Worm (Caenorhabditis elegans): ENCODE results near the gene nspb-8.

The nspb-8 gene

ce11 chrII:14593281-14593680, 12.8 kb upstream of the nspb-8 start, which contains the start of gene catp-4:
Gene catp-4 (plus strand): TSS chrII:14593581.
- TF ChIP-seq egl-27 (tag; optimal IDR thresholded peaks at IDR 0.05) = no peak

- TF ChIP-seq aly-2 (tag; optimal IDR thresholded peaks at IDR 0.05) (no peak), nhr-11 (tag; optimal IDR thresholded peaks at IDR 0.05) (peak; percentile 86), nhr-23 (tag; optimal IDR thresholded peaks at IDR 0.05) (no peak)
These were observed 12.2 kb upstream of the nspb-8 start for ce11 chrII:14592629-14593028.

- TF ChIP-seq daf-12 (tag; optimal IDR thresholded peaks at IDR 0.05) (no peak), nhr-237 (tag; optimal IDR thresholded peaks at IDR 0.05) (no peak), nhr-11 (tag; optimal IDR thresholded peaks at IDR 0.05) (peak; percentile 11)
These were observed 11.2 kb upstream of the nspb-8 start, which contains the start of gene C01G12.7 for ce11 chrII:14591699-14592098. Gene C01G12.7 (minus strand): TSS chrII:14591893.

ce11 chrII:14588162-14588561, 7.7 kb upstream of the nspb-8 start, which contains the start of gene nspb-10:
Gene nspb-10 (minus strand): TSS chrII:14588262.
- TF ChIP-seq sea-2 (GFP tag; optimal IDR thresholded peaks at IDR 0.05) = no peak
- TF ChIP-seq R02D3.7 (tag; optimal IDR thresholded peaks at IDR 0.05) = no peak
- no peak for TF ChIP-seq egl-27 (tag; optimal IDR thresholded peaks at IDR 0.05)
- TF ChIP-seq mml-1 (tag; optimal IDR thresholded peaks at IDR 0.05) = no peak
- TF ChIP-seq ama-1 (optimal IDR thresholded peaks at IDR 0.05) = no peak

ce11 chrII:14587407-14587806, 7.0 kb upstream of the nspb-8 start, which contains the start of gene C01G12.5:
Gene C01G12.5 (minus strand): TSS chrII:14587507.
- TF ChIP-seq zag-1 (tag; optimal IDR thresholded peaks at IDR 0.05) = no peak

- TF ChIP-seq fkh-2 (tag; optimal IDR thresholded peaks at IDR 0.05) = no peak
- TF ChIP-seq lsy-12 (tag; optimal IDR thresholded peaks at IDR 0.05) = no peak
- no peak for TF ChIP-seq nhr-43 (tag; optimal IDR thresholded peaks at IDR 0.05; ENCODE audit: poor library complexity, severe bottlenecking)
- TF ChIP-seq unc-39 (tag; optimal IDR thresholded peaks at IDR 0.05) = no peak
- no peak for TF ChIP-seq nhr-28 (tag; optimal IDR thresholded peaks at IDR 0.05)
- TF ChIP-seq ceh-82 (tag; optimal IDR thresholded peaks at IDR 0.05) = no peak
- TF ChIP-seq nhr-76 (tag; optimal IDR thresholded peaks at IDR 0.05) = no peak
- no peak for TF ChIP-seq tbx-2 (tag; optimal IDR thresholded peaks at IDR 0.05)
- TF ChIP-seq ceh-9 (tag; optimal IDR thresholded peaks at IDR 0.05) = no peak
These were observed 1.8 kb upstream of the nspb-8 start, which contains the start of gene C01G12.3 for ce11 chrII:14582206-14582605. Gene C01G12.3 (minus strand): TSS chrII:14582306.

- TF ChIP-seq ztf-4 (tag; optimal IDR thresholded peaks at IDR 0.05) = no peak
- TF ChIP-seq hmg-11 (tag; optimal IDR thresholded peaks at IDR 0.05) = no peak
- TF ChIP-seq snpc-4 (tag; optimal IDR thresholded peaks at IDR 0.05) = no peak
- no peak for TF ChIP-seq nhr-28 (tag; optimal IDR thresholded peaks at IDR 0.05)
- no peak for TF ChIP-seq ceh-9 (tag; optimal IDR thresholded peaks at IDR 0.05)
- TF ChIP-seq fkh-10 (GFP tag; optimal IDR thresholded peaks at IDR 0.05) = no peak
- TF ChIP-seq pha-4 (tag; optimal IDR thresholded peaks at IDR 0.05) = no peak
- TF ChIP-seq lin-39 (tag; optimal IDR thresholded peaks at IDR 0.05) = no peak
- no peak for TF ChIP-seq nhr-25 (tag; optimal IDR thresholded peaks at IDR 0.05)
- no peak for TF ChIP-seq elt-3 (tag; optimal IDR thresholded peaks at IDR 0.05)
- TF ChIP-seq fkh-2 (tag; optimal IDR thresholded peaks at IDR 0.05) = no peak
- no peak for TF ChIP-seq skn-1 (tag; optimal IDR thresholded peaks at IDR 0.05)
- TF ChIP-seq unc-39 (tag; optimal IDR thresholded peaks at IDR 0.05) = no peak
- TF ChIP-seq daf-12 (tag; optimal IDR thresholded peaks at IDR 0.05) = no peak
- no peak for TF ChIP-seq nhr-237 (tag; optimal IDR thresholded peaks at IDR 0.05)
These were observed 1.7 kb downstream of the nspb-8 start, which contains the start of gene C01G12.9 for ce11 chrII:14578716-14579115. Gene C01G12.9 (plus strand): TSS chrII:14579016.

ce11 chrII:14578013-14578412, 2.4 kb downstream of the nspb-8 start, which contains the start of gene nspb-7:
Gene nspb-7 (plus strand): TSS chrII:14578313.
- TF ChIP-seq nhr-43 (tag; optimal IDR thresholded peaks at IDR 0.05; ENCODE audit: poor library complexity, severe bottlenecking) = no peak
- no peak for TF ChIP-seq ceh-9 (tag; optimal IDR thresholded peaks at IDR 0.05)
- no peak for TF ChIP-seq nfya-1 (tag; optimal IDR thresholded peaks at IDR 0.05; ENCODE audit: insufficient read depth)
- TF ChIP-seq nhr-77 (tag; optimal IDR thresholded peaks at IDR 0.05) = no peak
- TF ChIP-seq lin-15B (tag; optimal IDR thresholded peaks at IDR 0.05) = no peak

All from whole organism, L3 larva.